Worm (Caenorhabditis elegans) whole organism, late embryonic: ENCODE data around the gene C25A6.1.

Experiments
- C38D4.7 ChIP-seq: fragments of 200-800 bp; sonication (Bioruptor generic); optimal IDR thresholded peaks from 2 replicates; lab custom pipeline; 2018; ENCODE audit warnings: mild to moderate bottlenecking, missing genetic modification characterization, moderate library complexity, missing compliant biosample characterization
- K02D7.2 ChIP-seq: sonication (generic microtip); optimal IDR thresholded peaks from 2 replicates; lab custom pipeline; 2017; ENCODE audit warnings: mild to moderate bottlenecking, missing genetic modification characterization, missing compliant biosample characterization
- Y22D7AL.16 ChIP-seq: sonication (generic microtip); optimal IDR thresholded peaks from 2 replicates; lab custom pipeline; 2016; ENCODE audit warnings: missing genetic modification characterization, missing compliant biosample characterization
- ahr-1 ChIP-seq: sonication (generic microtip); optimal IDR thresholded peaks from 2 replicates; lab custom pipeline; 2016; ENCODE audit warnings: missing genetic modification characterization, missing compliant biosample characterization
- ceh-14 ChIP-seq: sonication (generic microtip); optimal IDR thresholded peaks from 2 replicates; lab custom pipeline; 2016; ENCODE audit warnings: missing genotype, missing genetic modification characterization, missing compliant biosample characterization
- ceh-18 ChIP-seq: sonication (generic microtip); optimal IDR thresholded peaks from 2 replicates; lab custom pipeline; 2016; ENCODE audit warnings: missing genetic modification characterization, missing compliant biosample characterization
- ceh-2 ChIP-seq: sonication (generic microtip); optimal IDR thresholded peaks from 2 replicates; lab custom pipeline; 2016; ENCODE audit warnings: missing genotype, missing genetic modification characterization, missing compliant biosample characterization
- ceh-24 ChIP-seq: sonication (generic microtip); optimal IDR thresholded peaks from 2 replicates; lab custom pipeline; 2016; ENCODE audit warnings: mild to moderate bottlenecking, missing genetic modification characterization, missing compliant biosample characterization
- ceh-6 ChIP-seq: fragments of 200-800 bp; sonication (Bioruptor generic); optimal IDR thresholded peaks from 2 replicates; lab custom pipeline; 2018; ENCODE audit warnings: mild to moderate bottlenecking, missing genetic modification characterization, missing compliant biosample characterization
- dve-1 ChIP-seq: sonication (generic microtip); optimal IDR thresholded peaks from 2 replicates; lab custom pipeline; 2017; ENCODE audit warnings: antibody characterized with exemption, mild to moderate bottlenecking, missing genetic modification characterization, missing compliant biosample characterization
- elt-2 ChIP-seq: sonication (generic microtip); optimal IDR thresholded peaks from 2 replicates; lab custom pipeline; 2016; ENCODE audit warnings: missing genetic modification reagents, missing genetic modification characterization, missing compliant biosample characterization
- elt-4 ChIP-seq: sonication (generic microtip); optimal IDR thresholded peaks from 2 replicates; lab custom pipeline; 2016; ENCODE audit warnings: missing genetic modification characterization, missing compliant biosample characterization
- eyg-1 ChIP-seq: sonication (generic microtip); optimal IDR thresholded peaks from 2 replicates; lab custom pipeline; 2016; ENCODE audit warnings: missing genotype, missing genetic modification characterization, missing compliant biosample characterization
- fkh-10 ChIP-seq: fragments of 150-350 bp; optimal IDR thresholded peaks from 2 replicates; lab custom pipeline; 2014; ENCODE audit warnings: missing biosample characterization, missing genetic modification reagents, missing genetic modification characterization
- hlh-13 ChIP-seq: fragments of 200-800 bp; sonication (Bioruptor generic); optimal IDR thresholded peaks from 2 replicates; lab custom pipeline; 2018; ENCODE audit warnings: mild to moderate bottlenecking, missing genetic modification characterization, missing compliant biosample characterization
- hlh-30 ChIP-seq: sonication (generic microtip); optimal IDR thresholded peaks from 2 replicates; lab custom pipeline; 2017; ENCODE audit warnings: antibody characterized with exemption, missing genetic modification characterization, missing compliant biosample characterization; ENCODE audit not compliant: insufficient read depth
- hlh-6 ChIP-seq: sonication (generic microtip); optimal IDR thresholded peaks from 2 replicates; lab custom pipeline; 2016; ENCODE audit warnings: missing genotype, missing genetic modification characterization, missing compliant biosample characterization
- nfya-1 ChIP-seq: sonication (generic microtip); optimal IDR thresholded peaks from 2 replicates; lab custom pipeline; 2017; ENCODE audit warnings: missing genetic modification characterization, mild to moderate bottlenecking, missing compliant biosample characterization, antibody characterized with exemption, moderate library complexity
- odd-2 ChIP-seq: sonication (generic microtip); optimal IDR thresholded peaks from 2 replicates; lab custom pipeline; 2017; ENCODE audit warnings: antibody characterized with exemption, mild to moderate bottlenecking, missing genetic modification characterization, missing compliant biosample characterization
- pag-3 ChIP-seq: sonication (generic microtip); optimal IDR thresholded peaks from 2 replicates; lab custom pipeline; 2016; ENCODE audit warnings: missing compliant biosample characterization, missing genetic modification characterization, borderline replicate concordance
- pat-9 ChIP-seq: fragments of 200-800 bp; sonication (Bioruptor generic); optimal IDR thresholded peaks from 2 replicates; lab custom pipeline; 2018; ENCODE audit warnings: mild to moderate bottlenecking, missing genetic modification characterization, moderate library complexity, missing compliant biosample characterization
- pha-4 ChIP-seq: fragments of 150-350 bp; optimal IDR thresholded peaks from 2 replicates; lab custom pipeline; 2018; ENCODE audit warnings: missing biosample characterization, missing genetic modification reagents, missing genetic modification characterization
- pqm-1 ChIP-seq: sonication (generic microtip); optimal IDR thresholded peaks from 2 replicates; lab custom pipeline; 2016; ENCODE audit warnings: missing genetic modification characterization, missing compliant biosample characterization
- rnt-1 ChIP-seq: sonication (generic microtip); optimal IDR thresholded peaks from 2 replicates; lab custom pipeline; 2016; ENCODE audit warnings: missing genetic modification characterization, missing compliant biosample characterization
- sox-4 ChIP-seq: sonication (generic microtip); optimal IDR thresholded peaks from 2 replicates; lab custom pipeline; 2017; ENCODE audit warnings: mild to moderate bottlenecking, missing genetic modification characterization, inconsistent platforms, missing compliant biosample characterization
- tbx-2 ChIP-seq: sonication (generic microtip); optimal IDR thresholded peaks from 2 replicates; lab custom pipeline; 2016; ENCODE audit warnings: missing genetic modification characterization, missing compliant biosample characterization
- unc-42 ChIP-seq: sonication (generic microtip); optimal IDR thresholded peaks from 2 replicates; lab custom pipeline; 2016; ENCODE audit warnings: missing genotype, missing genetic modification characterization, missing compliant biosample characterization
- ztf-16 ChIP-seq: sonication (generic microtip); optimal IDR thresholded peaks from 2 replicates; lab custom pipeline; 2017; ENCODE audit warnings: missing genetic modification characterization, missing compliant biosample characterization

C25A6.1 gene

DNA sequence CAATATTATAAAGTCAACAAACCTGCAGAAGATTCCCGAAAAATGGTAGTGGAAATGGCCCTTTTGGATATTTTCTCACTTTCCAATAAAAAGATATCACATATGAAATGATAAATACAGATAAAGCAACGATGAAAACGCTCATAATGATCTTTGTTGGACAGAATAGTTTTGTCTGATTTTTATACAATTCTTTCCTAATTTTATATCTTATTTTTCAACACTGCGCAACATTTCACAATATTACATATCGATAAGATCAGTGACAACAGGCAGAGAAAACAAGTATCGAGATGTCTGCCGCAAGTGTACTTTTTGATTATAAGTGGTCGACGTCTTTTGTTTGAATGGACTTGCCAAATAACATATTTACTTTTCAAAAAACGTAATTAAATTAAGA is 14.8 kb downstream of the C25A6.1 start, which contains the start of gene cyp-14A5:
TSS of gene cyp-14A5 (minus strand) at position 163 of the 400 bp plus-strand sequence.
- no peak for TF ChIP-seq sox-4 (tag; lab: Kevin White, UChicago)
- TF ChIP-seq, all 69 proteins: peak for 0

DNA sequence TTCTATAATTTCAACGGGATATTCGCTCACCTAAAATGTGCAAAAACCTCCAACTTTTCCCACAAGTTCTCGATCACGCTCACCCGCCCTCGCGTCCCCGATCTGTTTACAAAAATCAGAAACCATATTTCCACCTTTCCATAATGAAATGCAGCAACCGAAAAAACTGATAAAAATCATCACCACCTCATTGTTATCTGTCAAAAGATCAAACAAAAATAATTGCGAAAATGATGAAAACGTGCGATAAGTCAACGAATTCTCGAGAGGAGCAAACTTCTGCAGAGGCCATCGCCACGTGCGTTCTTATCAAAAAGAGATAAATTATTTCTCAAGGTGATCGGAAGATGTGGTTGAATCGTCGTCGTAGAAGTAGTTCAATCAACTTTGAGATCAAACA is 16.7 kb downstream of the C25A6.1 start:
- no peak for TF ChIP-seq hlh-6 (tag; lab: Kevin White, UChicago)
- TF ChIP-seq pha-4, result no peak
- TF ChIP-seq dve-1 (tag; lab: Kevin White, UChicago), result no peak
- TF ChIP-seq C38D4.7 (GFP tag; lab: Kevin White, UChicago), result no peak
- TF ChIP-seq ceh-6, result no peak
- TF ChIP-seq pag-3 (tag; lab: Kevin White, UChicago), result no peak
- TF ChIP-seq hlh-30 (tag; lab: Kevin White, UChicago), result no peak
- TF ChIP-seq elt-4 (tag; lab: Kevin White, UChicago), result no peak
- TF ChIP-seq nfya-1 (tag; lab: Kevin White, UChicago), result no peak

DNA sequence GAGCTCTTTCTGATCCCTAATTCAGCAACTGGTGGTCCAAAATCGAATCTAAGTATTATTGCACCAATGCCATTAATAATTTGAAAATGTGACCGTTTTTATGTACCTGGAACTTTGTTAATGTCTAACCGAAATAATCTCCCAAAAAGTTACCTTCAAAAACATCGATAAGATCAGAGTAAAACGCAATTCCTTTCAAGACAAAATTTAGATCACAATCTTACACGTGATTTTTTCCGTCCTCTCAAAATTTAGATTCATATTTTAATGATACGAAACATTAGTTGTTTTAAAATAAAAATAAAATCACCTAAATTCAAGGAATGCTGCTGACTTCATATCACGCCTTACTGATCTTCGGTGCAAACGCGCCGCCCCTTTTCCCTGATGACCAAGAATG is 18.0 kb downstream of the C25A6.1 start:
- no peak for TF ChIP-seq ceh-24 (tag; lab: Kevin White, UChicago)
- TF ChIP-seq ceh-2 (tag; lab: Kevin White, UChicago), result no peak
- TF ChIP-seq ztf-16 (tag; lab: Kevin White, UChicago), result no peak
- TF ChIP-seq rnt-1, result no peak
- no peak for TF ChIP-seq pha-4

DNA sequence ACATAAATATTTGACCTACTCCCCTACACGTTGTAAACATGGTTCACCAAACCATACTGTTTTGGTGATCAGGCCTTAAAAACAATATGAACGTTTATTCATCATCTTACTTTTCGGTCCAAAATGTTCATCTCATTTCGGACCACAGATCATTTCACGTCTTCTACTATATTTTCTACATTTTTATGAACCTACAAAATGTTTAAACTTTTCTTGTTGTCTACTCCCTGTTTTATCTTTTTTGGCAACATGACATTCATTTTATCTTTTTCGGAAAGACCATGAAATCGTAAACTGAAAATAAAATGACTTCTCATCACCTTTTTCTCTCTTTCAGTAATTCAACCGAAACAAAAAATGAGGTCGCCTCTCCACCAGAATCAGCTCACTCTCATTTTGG is 19.5 kb downstream of the C25A6.1 start, which contains the start of gene rhr-1:
TSS of gene rhr-1 (plus strand) at position 301 of the 400 bp plus-strand sequence.
- TF ChIP-seq tbx-2 (tag; lab: Kevin White, UChicago) (no peak), pat-9 (no peak), Y22D7AL.16 (tag; lab: Kevin White, UChicago) (no peak), hlh-6 (tag; lab: Kevin White, UChicago) (no peak), hlh-13 (GFP tag; lab: Kevin White, UChicago) (no peak)

DNA sequence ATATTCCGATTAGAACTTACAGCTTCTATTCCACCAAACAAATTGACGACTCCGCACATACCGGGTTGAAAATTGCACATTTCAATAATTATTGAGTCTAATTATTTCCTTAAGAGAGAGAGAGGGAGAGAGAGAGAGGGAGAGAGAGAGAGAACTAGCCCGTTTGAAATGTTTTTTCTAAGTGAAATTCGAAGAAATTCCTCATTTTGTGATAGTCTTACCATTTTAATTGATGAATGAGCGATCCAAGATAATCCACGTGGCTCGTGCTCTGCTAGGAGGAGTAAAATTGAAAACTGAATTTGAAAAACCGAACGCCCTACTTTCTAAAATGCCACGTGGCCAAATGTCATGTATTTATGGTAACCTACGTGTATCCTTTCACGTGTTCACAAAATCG is 24.2 kb downstream of the C25A6.1 start, which contains the start of gene F08F3.8:
TSS of gene F08F3.8 (minus strand) at position 101 of the 400 bp plus-strand sequence.
- TF ChIP-seq sox-4 (tag; lab: Kevin White, UChicago), result no peak
- TF ChIP-seq fkh-10 (GFP tag; lab: Kevin White, UChicago), result no peak
- TF ChIP-seq eyg-1 (tag; lab: Kevin White, UChicago), result no peak
- no peak for TF ChIP-seq ceh-24 (tag; lab: Kevin White, UChicago)
- no peak for TF ChIP-seq pag-3 (tag; lab: Kevin White, UChicago)
- TF ChIP-seq pha-4, result no peak
- no peak for TF ChIP-seq odd-2 (tag; lab: Kevin White, UChicago)
- no peak for TF ChIP-seq dve-1 (tag; lab: Kevin White, UChicago)
- TF ChIP-seq K02D7.2, result no peak
- TF ChIP-seq pqm-1 (tag; lab: Kevin White, UChicago), result no peak
- no peak for TF ChIP-seq rnt-1
- TF ChIP-seq ahr-1 (tag; lab: Kevin White, UChicago), result no peak
- TF ChIP-seq, all 69 proteins: peak for 0

DNA sequence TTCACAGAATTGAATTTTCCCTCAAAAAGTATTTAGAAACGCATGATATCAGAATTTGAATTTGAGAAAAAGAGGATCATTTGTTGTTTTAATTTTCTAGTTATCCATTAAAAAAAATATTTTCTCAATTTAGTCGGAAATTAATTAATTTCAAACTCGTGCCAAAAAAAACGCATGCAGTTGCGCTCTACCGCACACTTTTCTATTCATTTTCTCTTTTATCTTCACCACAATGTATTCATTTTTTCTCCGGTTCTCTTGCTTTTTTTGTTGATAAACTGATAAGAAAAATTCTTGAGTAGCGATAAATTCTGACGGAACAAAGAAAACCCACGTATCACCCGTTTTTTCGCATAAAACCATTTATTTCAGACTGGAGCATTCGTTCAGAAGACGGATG is 24.7 kb downstream of the C25A6.1 start, which contains the start of gene acl-6:
TSS of gene acl-6 (plus strand) at position 367 of the 400 bp plus-strand sequence.
- TF ChIP-seq pqm-1 (tag; lab: Kevin White, UChicago) (peak; percentile 41), dve-1 (tag; lab: Kevin White, UChicago) (peak; percentile 14), unc-42 (tag; lab: Kevin White, UChicago) (peak; percentile 51), tbx-2 (tag; lab: Kevin White, UChicago) (no peak), ceh-14 (peak; percentile 40), odd-2 (tag; lab: Kevin White, UChicago) (no peak), elt-2 (peak; percentile 96), Y22D7AL.16 (tag; lab: Kevin White, UChicago) (no peak), ceh-18 (tag; lab: Kevin White, UChicago) (no peak)
